Worm (Caenorhabditis elegans): ENCODE measurements around the gene lips-11.

The lips-11 gene

ce11 chrII:1101413-1101812 lies 9.4 kb downstream of the lips-11 start (continued):
- no peak for TF ChIP-seq F37D6.2 (tag; optimal IDR thresholded peaks at IDR 0.05)
- TF ChIP-seq lin-1 (GFP tag; IDR thresholded peaks at IDR 0.05): peak; percentile 51; the same call in 1 of the 2 replicates
- no peak for TF ChIP-seq daf-16 (GFP tag; optimal IDR thresholded peaks at IDR 0.05)
- peak; percentile 51 for TF ChIP-seq daf-16 (tag; optimal IDR thresholded peaks at IDR 0.05)
- peak; percentile 79 for TF ChIP-seq dmd-6 (GFP tag; IDR thresholded peaks at IDR 0.05)
- TF ChIP-seq ztf-7 (tag; optimal IDR thresholded peaks at IDR 0.05): no peak
- TF ChIP-seq nhr-111 (GFP tag; optimal IDR thresholded peaks at IDR 0.05): no peak
- TF ChIP-seq cey-2 (tag; optimal IDR thresholded peaks at IDR 0.05; ENCODE audit: borderline replicate concordance, insufficient read depth): no peak
- no peak for TF ChIP-seq R02D3.7 (tag; optimal IDR thresholded peaks at IDR 0.05)
- TF ChIP-seq mep-1 (tag; optimal IDR thresholded peaks at IDR 0.05): no peak
- no peak for TF ChIP-seq egl-43 (GFP tag; IDR thresholded peaks at IDR 0.05)
- no peak for TF ChIP-seq ctbp-1 (GFP tag; IDR thresholded peaks at IDR 0.05)
- no peak for TF ChIP-seq madf-5 (GFP tag; IDR thresholded peaks at IDR 0.05)

ce11 chrII:1100719-1101118 lies 10.1 kb downstream of the lips-11 start, which contains the start of gene pho-14:
Gene pho-14, minus strand, starts transcription at chrII:1100819.
- TF ChIP-seq tag-97 (GFP tag; IDR thresholded peaks at IDR 0.05): no peak
- TF ChIP-seq ceh-20 (GFP tag; IDR thresholded peaks at IDR 0.05): no peak

DNA sequence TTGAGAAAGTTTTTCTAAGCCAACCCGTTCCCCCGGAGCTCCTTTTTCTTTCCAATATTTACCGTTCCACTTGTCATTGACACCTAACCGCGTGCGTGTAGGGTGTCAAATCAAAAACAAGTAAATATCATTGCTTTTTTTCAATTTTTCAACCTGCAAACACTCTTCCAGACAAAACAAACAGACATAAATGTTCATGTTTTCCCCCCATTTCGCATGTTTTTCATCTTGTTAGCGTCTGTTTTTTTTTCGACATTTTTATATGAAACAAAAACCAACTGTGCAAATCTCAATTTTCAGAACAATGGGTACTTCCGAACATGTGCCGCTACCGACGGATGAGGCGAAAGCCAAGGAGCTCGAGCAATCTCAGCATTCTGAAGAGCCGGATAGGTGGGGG lies 19.1 kb downstream of the lips-11 start, which contains the start of gene snf-3:
snf-3 (plus strand) TSS at position 301 of the 400 bp plus-strand sequence.
- TF ChIP-seq F37D6.2 (tag; optimal IDR thresholded peaks at IDR 0.05) (no peak), Y5F2A.4 (GFP tag; optimal IDR thresholded peaks at IDR 0.05) (no peak), set-16 (GFP tag; IDR thresholded peaks at IDR 0.05) (no peak), lim-7 (GFP tag; IDR thresholded peaks at IDR 0.05) (no peak), nhr-102 (tag; optimal IDR thresholded peaks at IDR 0.05) (no peak), egl-27 (tag; optimal IDR thresholded peaks at IDR 0.05) (no peak), snpc-1.2 (GFP tag; IDR thresholded peaks at IDR 0.05) (no peak), hlh-11 (tag; optimal IDR thresholded peaks at IDR 0.05) (no peak), skn-1 (tag; optimal IDR thresholded peaks at IDR 0.05) (no peak)

DNA sequence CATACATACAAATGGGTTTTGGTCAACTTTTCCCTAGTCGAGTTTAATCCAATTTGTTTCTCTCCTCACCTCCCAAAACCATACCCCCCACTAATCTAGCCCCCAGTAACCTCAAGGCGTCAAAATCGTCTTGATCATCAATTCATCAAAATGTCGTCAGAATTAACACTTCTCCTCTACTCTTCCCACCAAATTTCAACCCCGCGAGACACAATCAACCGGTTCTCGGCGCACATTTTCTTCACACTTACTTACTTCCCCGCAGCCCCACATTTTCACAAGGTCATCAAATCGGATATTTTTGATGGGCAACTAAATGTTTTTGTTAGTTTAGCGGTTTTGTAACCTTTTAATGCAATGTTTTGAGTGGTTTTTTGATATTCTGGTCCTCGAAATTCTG lies 20.1 kb downstream of the lips-11 start:
- TF ChIP-seq spr-3 (GFP tag; optimal IDR thresholded peaks at IDR 0.05): no peak
- TF ChIP-seq nhr-28 (tag; optimal IDR thresholded peaks at IDR 0.05): peak; percentile 41

ce11 chrII:1088527-1089230 lies 22.1 kb downstream of the lips-11 start:
- TF ChIP-seq unc-39 (tag; optimal IDR thresholded peaks at IDR 0.05) (no peak), ztf-7 (tag; optimal IDR thresholded peaks at IDR 0.05) (no peak), lin-29 (GFP tag; IDR thresholded peaks at IDR 0.05) (no peak), lin-38 (GFP tag; IDR thresholded peaks at IDR 0.05) (0 out of 2 replicates have a peak, but pooled peaks have one; percentile 25), T26A8.4 (GFP tag; IDR thresholded peaks at IDR 0.05) (no peak)

- peak in 1 of 2 experiments; percentile 40 for TF ChIP-seq mdl-1 (tag; optimal IDR thresholded peaks at IDR 0.05)
- TF ChIP-seq duxl-1 (tag; optimal IDR thresholded peaks at IDR 0.05; ENCODE audit: poor library complexity): no peak
- TF ChIP-seq hlh-30 (tag; optimal IDR thresholded peaks at IDR 0.05; ENCODE audit: insufficient read depth): peak; percentile 31
- no peak for TF ChIP-seq daf-16 (GFP tag; optimal IDR thresholded peaks at IDR 0.05)
- TF ChIP-seq daf-16 (tag; optimal IDR thresholded peaks at IDR 0.05): no peak
- TF ChIP-seq lin-39 (tag; optimal IDR thresholded peaks at IDR 0.05): no peak
- no peak for TF ChIP-seq fkh-10 (GFP tag; optimal IDR thresholded peaks at IDR 0.05)
- no peak for TF ChIP-seq ama-1 (optimal IDR thresholded peaks at IDR 0.05)
These were observed 24.3 kb downstream of the lips-11 start for ce11 chrII:1086479-1086878.
